Fruit fly (Drosophila melanogaster) whole organism, embryonic: ENCODE results near the gene Scamp.

Experiments used
- CG13287 ChIP-seq: fragments of 200-800 bp; sonication (Bioruptor generic); IDR thresholded peaks from 2 replicates; pipeline ENCODE4 v1.3.6; 2022; ENCODE audit warnings: missing biosample characterization, missing genetic modification characterization; ENCODE audit not compliant: partially characterized antibody
- CG13424 ChIP-seq: fragments of 200-800 bp; sonication (Bioruptor generic); optimal IDR thresholded peaks from 2 replicates; lab custom pipeline; 2019; ENCODE audit warnings: missing biosample characterization, mild to moderate bottlenecking, missing genetic modification characterization, moderate library complexity
- CG16813 ChIP-seq: fragments of 200-800 bp; sonication (Bioruptor generic); IDR thresholded peaks from 3 replicates; pipeline ENCODE4 v1.3.6; 2022; ENCODE audit warnings: missing biosample characterization, missing genetic modification characterization; ENCODE audit not compliant: partially characterized antibody
- Eip74EF ChIP-seq, 2 experiments: fragments of 200-800 bp in 1 of 2; fragments of >200 bp in 1 of 2; sonication (Bioruptor generic) in 1 of 2; optimal IDR thresholded peaks; 2 replicates each; lab custom pipeline; 2017 to 2019; ENCODE audit warnings: missing biosample characterization in 2 of 2, missing genetic modification characterization in 2 of 2, mild to moderate bottlenecking in 1 of 2, moderate library complexity in 1 of 2
- fru ChIP-seq: fragments of >200 bp; optimal IDR thresholded peaks from 2 replicates; lab custom pipeline; 2017

DNA sequence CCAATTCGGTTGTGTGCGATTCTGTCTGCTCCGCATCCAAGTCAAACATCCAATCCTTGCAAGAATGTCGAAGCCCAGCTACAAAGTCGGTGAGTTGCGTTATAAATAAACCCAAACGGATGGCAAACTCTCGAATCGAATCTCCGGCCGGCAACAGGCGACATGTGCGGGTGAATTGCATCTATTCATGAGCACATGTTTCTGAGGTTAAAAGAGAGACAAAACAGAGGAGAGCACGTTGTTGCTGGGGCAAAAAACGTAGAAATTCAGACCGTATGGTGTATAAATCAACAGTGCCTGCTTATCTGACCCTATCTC is 603 bp upstream of the Scamp start:
- TF ChIP-seq CG13287 (no peak), fru (lab: Kevin White, UChicago) (no peak), Eip74EF (GFP tag; optimal IDR thresholded peaks at IDR 0.05; lab: Kevin White, UChicago) (no peak), CG16813 (GFP tag; lab: Robert Waterston, UW) (no peak), CG13424 (tag; lab: Kevin White, UChicago) (no peak)
